Worm (Caenorhabditis elegans): ENCODE results near the gene pgm-3.

The pgm-3 gene

ce11 chrIV:8725345-8725744, at the start of gene pgm-3:
TSS of gene pgm-3 (plus strand) at chrIV:8725722.
- TF ChIP-seq nhr-2 (tag; optimal IDR thresholded peaks at IDR 0.05), result no peak
- no peak for TF ChIP-seq ceh-83 (GFP tag; optimal IDR thresholded peaks at IDR 0.05)
- TF ChIP-seq nhr-12 (tag; optimal IDR thresholded peaks at IDR 0.05), result no peak
- no peak for TF ChIP-seq nhr-76 (tag; optimal IDR thresholded peaks at IDR 0.05)
- TF ChIP-seq hlh-1 (tag; optimal IDR thresholded peaks at IDR 0.05), result no peak
- no peak for TF ChIP-seq lsy-2 (tag; optimal IDR thresholded peaks at IDR 0.05)
- TF ChIP-seq nhr-28 (tag; optimal IDR thresholded peaks at IDR 0.05), result no peak
- TF ChIP-seq unc-39 (tag; optimal IDR thresholded peaks at IDR 0.05), result no peak
- no peak for TF ChIP-seq ces-1 (GFP tag; optimal IDR thresholded peaks at IDR 0.05)
- no peak for TF ChIP-seq mab-5 (tag; optimal IDR thresholded peaks at IDR 0.05)
- no peak for TF ChIP-seq lin-13 (tag; optimal IDR thresholded peaks at IDR 0.05)
- TF ChIP-seq unc-62 (GFP tag; optimal IDR thresholded peaks at IDR 0.05), result no peak
- no peak for TF ChIP-seq ceh-43 (GFP tag; optimal IDR thresholded peaks at IDR 0.05)
- no peak for TF ChIP-seq ceh-39 (tag; optimal IDR thresholded peaks at IDR 0.05)
- no peak for TF ChIP-seq unc-120 (tag; optimal IDR thresholded peaks at IDR 0.05; ENCODE audit: poor library complexity, severe bottlenecking)
- TF ChIP-seq M03D4.4 (tag; optimal IDR thresholded peaks at IDR 0.05), result no peak
- TF ChIP-seq zip-8 (tag; optimal IDR thresholded peaks at IDR 0.05), result no peak
- no peak for TF ChIP-seq tbx-8 (GFP tag; optimal IDR thresholded peaks at IDR 0.05)
- no peak for TF ChIP-seq drap-1 (GFP tag; optimal IDR thresholded peaks at IDR 0.05)
- no peak for TF ChIP-seq elt-1 (tag; optimal IDR thresholded peaks at IDR 0.05; ENCODE audit: borderline replicate concordance, insufficient read depth)

DNA sequence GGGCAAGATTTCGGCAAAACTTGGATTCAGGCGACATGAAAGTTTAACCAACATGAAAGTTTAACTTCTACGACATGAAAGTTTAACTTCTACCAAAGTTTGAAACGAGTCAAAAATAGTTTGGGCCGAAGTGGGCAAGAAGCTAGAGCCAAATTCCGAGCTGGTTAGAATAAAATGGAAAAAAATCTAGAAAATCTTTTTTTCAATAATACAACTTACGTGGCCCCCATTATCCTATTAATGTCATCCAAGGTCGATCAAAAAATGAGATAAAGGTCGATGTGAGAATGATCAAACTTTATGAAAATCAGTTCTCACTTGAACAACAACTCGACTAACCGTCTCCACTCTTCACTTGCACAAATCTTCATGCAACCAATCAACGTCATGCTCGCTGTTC, 48.2 kb upstream of the pgm-3 start, which contains the start of gene F08B4.8:
F08B4.8 (plus strand) TSS at position 301 of the 400 bp plus-strand sequence.
- TF ChIP-seq pha-4 (tag; optimal IDR thresholded peaks at IDR 0.05), result no peak
- TF ChIP-seq drap-1 (GFP tag; optimal IDR thresholded peaks at IDR 0.05), result no peak
- TF ChIP-seq cnd-1 (tag; optimal IDR thresholded peaks at IDR 0.05), result no peak
- no peak for TF ChIP-seq nhr-2 (tag; optimal IDR thresholded peaks at IDR 0.05)
- no peak for TF ChIP-seq lin-13 (tag; optimal IDR thresholded peaks at IDR 0.05)
- TF ChIP-seq ztf-11 (tag; optimal IDR thresholded peaks at IDR 0.05), result no peak
- TF ChIP-seq unc-120 (tag; optimal IDR thresholded peaks at IDR 0.05; ENCODE audit: poor library complexity, severe bottlenecking), result no peak
- TF ChIP-seq sem-2 (GFP tag; optimal IDR thresholded peaks at IDR 0.05), result no peak
- TF ChIP-seq unc-39 (tag; optimal IDR thresholded peaks at IDR 0.05), result no peak
- TF ChIP-seq elt-3 (tag; optimal IDR thresholded peaks at IDR 0.05), result no peak

ce11 chrIV:8679225-8679624, 46.3 kb upstream of the pgm-3 start, which contains the start of gene nlp-60:
TSS of gene nlp-60 (minus strand) at chrIV:8679325.
- TF ChIP-seq mep-1 (tag; optimal IDR thresholded peaks at IDR 0.05), result no peak

- TF ChIP-seq cnd-1 (tag; optimal IDR thresholded peaks at IDR 0.05), result no peak
- TF ChIP-seq ceh-83 (GFP tag; optimal IDR thresholded peaks at IDR 0.05), result no peak
- no peak for TF ChIP-seq ceh-39 (tag; optimal IDR thresholded peaks at IDR 0.05)
- no peak for TF ChIP-seq blmp-1 (tag; optimal IDR thresholded peaks at IDR 0.05)
- TF ChIP-seq mls-2 (tag; optimal IDR thresholded peaks at IDR 0.05), result no peak
- no peak for TF ChIP-seq elt-1 (tag; optimal IDR thresholded peaks at IDR 0.05; ENCODE audit: borderline replicate concordance, insufficient read depth)
- TF ChIP-seq nhr-76 (tag; optimal IDR thresholded peaks at IDR 0.05), result no peak
- TF ChIP-seq drap-1 (GFP tag; optimal IDR thresholded peaks at IDR 0.05), result no peak
- no peak for TF ChIP-seq snpc-4 (tag; optimal IDR thresholded peaks at IDR 0.05)
- no peak for TF ChIP-seq sem-2 (GFP tag; optimal IDR thresholded peaks at IDR 0.05)
- no peak for TF ChIP-seq unc-62 (GFP tag; optimal IDR thresholded peaks at IDR 0.05)
- TF ChIP-seq ztf-11 (tag; optimal IDR thresholded peaks at IDR 0.05), result no peak
- no peak for TF ChIP-seq pha-4 (tag; optimal IDR thresholded peaks at IDR 0.05)
- no peak for TF ChIP-seq lin-13 (tag; optimal IDR thresholded peaks at IDR 0.05)
- no peak for TF ChIP-seq hlh-1 (tag; optimal IDR thresholded peaks at IDR 0.05)
- no peak for TF ChIP-seq unc-120 (tag; optimal IDR thresholded peaks at IDR 0.05; ENCODE audit: poor library complexity, severe bottlenecking)
Measured at ce11 chrIV:8686510-8686909, 39.0 kb upstream of the pgm-3 start, which contains the start of gene pole-2. TSS of gene pole-2 (minus strand) at chrIV:8686610.

- no peak for TF ChIP-seq unc-120 (tag; optimal IDR thresholded peaks at IDR 0.05; ENCODE audit: poor library complexity, severe bottlenecking)
- no peak for TF ChIP-seq ceh-39 (tag; optimal IDR thresholded peaks at IDR 0.05)
- no peak for TF ChIP-seq bed-3 (GFP tag; optimal IDR thresholded peaks at IDR 0.05)
- TF ChIP-seq ces-1 (GFP tag; optimal IDR thresholded peaks at IDR 0.05), result no peak
Measured at ce11 chrIV:8686966-8687365, 38.6 kb upstream of the pgm-3 start.
